Worm (Caenorhabditis elegans) whole organism, L3 larva: Measurements from ENCODE around the gene nlp-66.
A peak's percentile ranks its signal among the peaks of the same experiment; 100 is the strongest.

Experiments
- R02D3.7 ChIP-seq: fragments of 150-350 bp; optimal IDR thresholded peaks from 2 replicates; lab custom pipeline; 2014; ENCODE audit warnings: missing biosample characterization, missing genetic modification characterization
- ZK546.5 ChIP-seq: sonication (generic microtip); optimal IDR thresholded peaks from 2 replicates; lab custom pipeline; 2017; ENCODE audit warnings: missing biosample characterization, missing genetic modification characterization
- aly-2 ChIP-seq: fragments of 150-350 bp; optimal IDR thresholded peaks from 2 replicates; lab custom pipeline; 2014; ENCODE audit warnings: missing biosample characterization, missing genetic modification characterization
- ama-1 ChIP-seq: fragments of 150-350 bp; optimal IDR thresholded peaks from 2 replicates; lab custom pipeline; 2018
- ceh-16 ChIP-seq: sonication (generic microtip); optimal IDR thresholded peaks from 2 replicates; lab custom pipeline; 2017; ENCODE audit warnings: missing biosample characterization, missing genetic modification characterization
- ceh-28 ChIP-seq: fragments of 150-350 bp; optimal IDR thresholded peaks from 2 replicates; lab custom pipeline; 2014; ENCODE audit warnings: missing biosample characterization, missing genetic modification reagents, missing genetic modification characterization
- ceh-82 ChIP-seq: fragments of 150-350 bp; optimal IDR thresholded peaks from 2 replicates; lab custom pipeline; 2014; ENCODE audit warnings: missing biosample characterization, missing genetic modification characterization
- ceh-9 ChIP-seq: sonication (generic microtip); optimal IDR thresholded peaks from 2 replicates; lab custom pipeline; 2018; ENCODE audit warnings: missing biosample characterization, missing genetic modification characterization
- daf-12 ChIP-seq: fragments of 150-350 bp; optimal IDR thresholded peaks from 2 replicates; lab custom pipeline; 2014; ENCODE audit warnings: missing biosample characterization, missing genetic modification reagents, missing genetic modification characterization
- egl-27 ChIP-seq: sonication (generic microtip); optimal IDR thresholded peaks from 4 replicates; lab custom pipeline; 2017; ENCODE audit warnings: missing biosample characterization, missing genetic modification reagents, missing genetic modification characterization
- egl-5 ChIP-seq: fragments of 150-350 bp; optimal IDR thresholded peaks from 2 replicates; lab custom pipeline; 2017; ENCODE audit warnings: missing biosample characterization, missing genetic modification reagents, missing genetic modification characterization, inconsistent platforms
- elt-1 ChIP-seq: fragments of 150-350 bp; optimal IDR thresholded peaks from 2 replicates; lab custom pipeline; 2014; ENCODE audit warnings: missing biosample characterization, missing genetic modification characterization
- elt-2 ChIP-seq: sonication (generic microtip); optimal IDR thresholded peaks from 2 replicates; lab custom pipeline; 2016; ENCODE audit warnings: missing genetic modification reagents, mild to moderate bottlenecking, missing genetic modification characterization, missing compliant biosample characterization
- elt-3 ChIP-seq, 3 experiments: fragments of 150-350 bp in 1 of 3; sonication (generic microtip) in 2 of 3; optimal IDR thresholded peaks; 2 replicates in 2 of 3; 4 replicates in 1 of 3; lab custom pipeline; 2014 to 2017; ENCODE audit warnings: missing biosample characterization in 3 of 3, missing genetic modification characterization in 3 of 3
- eor-1 ChIP-seq, 2 experiments: fragments of 150-350 bp; optimal IDR thresholded peaks; 2 replicates each; lab custom pipeline; 2014 to 2018; ENCODE audit warnings: missing biosample characterization in 2 of 2, missing genetic modification characterization in 2 of 2
- fkh-10 ChIP-seq: sonication (generic microtip); optimal IDR thresholded peaks from 2 replicates; lab custom pipeline; 2017; ENCODE audit warnings: missing biosample characterization, missing genetic modification reagents, missing genetic modification characterization
- fkh-2 ChIP-seq: fragments of 150-350 bp; optimal IDR thresholded peaks from 2 replicates; lab custom pipeline; 2014; ENCODE audit warnings: missing biosample characterization, missing genetic modification reagents, missing genetic modification characterization
- fos-1 ChIP-seq: fragments of 150-350 bp; optimal IDR thresholded peaks from 2 replicates; lab custom pipeline; 2014; ENCODE audit warnings: missing biosample characterization, missing genetic modification characterization
- hmg-11 ChIP-seq: sonication (generic microtip); optimal IDR thresholded peaks from 2 replicates; lab custom pipeline; 2016; ENCODE audit warnings: missing genetic modification characterization, missing compliant biosample characterization
- jun-1 ChIP-seq: fragments of 150-350 bp; optimal IDR thresholded peaks from 2 replicates; lab custom pipeline; 2014; ENCODE audit warnings: missing biosample characterization, missing genetic modification reagents, missing genetic modification characterization
- lin-15B ChIP-seq: fragments of 150-350 bp; optimal IDR thresholded peaks from 2 replicates; lab custom pipeline; 2014; ENCODE audit warnings: missing biosample characterization, missing genetic modification characterization
- lin-39 ChIP-seq: fragments of 150-350 bp; optimal IDR thresholded peaks from 2 replicates; lab custom pipeline; 2018; ENCODE audit warnings: missing biosample characterization, missing genetic modification reagents, missing genetic modification characterization
- lsy-12 ChIP-seq: sonication (generic microtip); optimal IDR thresholded peaks from 2 replicates; lab custom pipeline; 2016; ENCODE audit warnings: mild to moderate bottlenecking, missing genetic modification characterization, missing compliant biosample characterization
- mdl-1 ChIP-seq: fragments of 150-350 bp; optimal IDR thresholded peaks from 2 replicates; lab custom pipeline; 2014; ENCODE audit warnings: missing biosample characterization, missing genetic modification characterization
- mml-1 ChIP-seq: fragments of 150-350 bp; sonication (generic microtip); optimal IDR thresholded peaks from 3 replicates; lab custom pipeline; 2014; ENCODE audit warnings: missing biosample characterization, missing genetic modification characterization
- nfya-1 ChIP-seq: sonication (generic microtip); optimal IDR thresholded peaks from 2 replicates; lab custom pipeline; 2017; ENCODE audit warnings: missing genetic modification characterization, mild to moderate bottlenecking, missing compliant biosample characterization, antibody characterized with exemption, moderate library complexity; ENCODE audit not compliant: insufficient read depth
- nhr-11 ChIP-seq: fragments of 150-350 bp; optimal IDR thresholded peaks from 2 replicates; lab custom pipeline; 2014; ENCODE audit warnings: missing biosample characterization, missing genetic modification characterization
- nhr-12 ChIP-seq: fragments of 150-350 bp; optimal IDR thresholded peaks from 2 replicates; lab custom pipeline; 2014; ENCODE audit warnings: missing biosample characterization, missing genetic modification characterization
- nhr-23 ChIP-seq: fragments of 150-350 bp; optimal IDR thresholded peaks from 2 replicates; lab custom pipeline; 2014; ENCODE audit warnings: missing biosample characterization, missing genetic modification reagents, missing genetic modification characterization
- nhr-237 ChIP-seq: fragments of 150-350 bp; optimal IDR thresholded peaks from 2 replicates; lab custom pipeline; 2014; ENCODE audit warnings: missing biosample characterization, missing genetic modification characterization
- nhr-25 ChIP-seq: sonication (generic microtip); optimal IDR thresholded peaks from 2 replicates; lab custom pipeline; 2017; ENCODE audit warnings: missing biosample characterization, missing genetic modification characterization
- nhr-28 ChIP-seq: fragments of 150-350 bp; optimal IDR thresholded peaks from 2 replicates; lab custom pipeline; 2014; ENCODE audit warnings: missing biosample characterization, missing genetic modification characterization
- nhr-43 ChIP-seq: sonication (generic microtip); optimal IDR thresholded peaks from 2 replicates; lab custom pipeline; 2016; ENCODE audit warnings: mild to moderate bottlenecking, missing genetic modification characterization, missing compliant biosample characterization; ENCODE audit not compliant: poor library complexity, severe bottlenecking
- nhr-67 ChIP-seq: fragments of 150-350 bp; optimal IDR thresholded peaks from 2 replicates; lab custom pipeline; 2014; ENCODE audit warnings: missing biosample characterization, missing genetic modification characterization
- nhr-76 ChIP-seq: fragments of 150-350 bp; sonication (generic microtip); optimal IDR thresholded peaks from 5 replicates; lab custom pipeline; 2014; ENCODE audit warnings: missing biosample characterization, missing genetic modification characterization
- nhr-77 ChIP-seq: fragments of 150-350 bp; optimal IDR thresholded peaks from 2 replicates; lab custom pipeline; 2014; ENCODE audit warnings: missing biosample characterization, missing genetic modification characterization
- pha-4 ChIP-seq: fragments of 150-350 bp; optimal IDR thresholded peaks from 2 replicates; lab custom pipeline; 2014; ENCODE audit warnings: missing biosample characterization, missing genetic modification reagents, missing genetic modification characterization
- pqm-1 ChIP-seq: fragments of 150-350 bp; optimal IDR thresholded peaks from 2 replicates; lab custom pipeline; 2017; ENCODE audit warnings: missing biosample characterization, missing genetic modification characterization, inconsistent platforms
- sea-2 ChIP-seq: fragments of 150-350 bp; sonication (generic microtip); optimal IDR thresholded peaks from 4 replicates; lab custom pipeline; 2014; ENCODE audit warnings: missing biosample characterization, missing genetic modification reagents, missing genetic modification characterization
- skn-1 ChIP-seq: fragments of 150-350 bp; optimal IDR thresholded peaks from 2 replicates; lab custom pipeline; 2014; ENCODE audit warnings: missing biosample characterization, missing genetic modification characterization
- snpc-4 ChIP-seq: fragments of 150-350 bp; optimal IDR thresholded peaks from 2 replicates; lab custom pipeline; 2014; ENCODE audit warnings: missing biosample characterization, missing genetic modification characterization
- tbx-2 ChIP-seq: sonication (generic microtip); optimal IDR thresholded peaks from 2 replicates; lab custom pipeline; 2016; ENCODE audit warnings: mild to moderate bottlenecking, missing genetic modification characterization, missing compliant biosample characterization
- unc-39 ChIP-seq: sonication (generic microtip); optimal IDR thresholded peaks from 4 replicates; lab custom pipeline; 2017; ENCODE audit warnings: missing biosample characterization, missing genetic modification characterization
- unc-62 ChIP-seq: fragments of 150-350 bp; sonication (generic microtip); optimal IDR thresholded peaks from 4 replicates; lab custom pipeline; 2014; ENCODE audit warnings: missing biosample characterization, missing genetic modification reagents, missing genetic modification characterization
- zag-1 ChIP-seq: fragments of 150-350 bp; optimal IDR thresholded peaks from 2 replicates; lab custom pipeline; 2014; ENCODE audit warnings: missing biosample characterization, missing genetic modification characterization
- ztf-11 ChIP-seq: fragments of 150-350 bp; optimal IDR thresholded peaks from 2 replicates; lab custom pipeline; 2014; ENCODE audit warnings: missing biosample characterization, missing genetic modification characterization
- ztf-4 ChIP-seq: fragments of 150-350 bp; optimal IDR thresholded peaks from 2 replicates; lab custom pipeline; 2014; ENCODE audit warnings: missing biosample characterization, missing genetic modification characterization

nlp-66 gene

ce11 chrX:11093985-11094593, 22.5 kb downstream of the nlp-66 start:
- TF ChIP-seq nhr-77 (peak; percentile 100), R02D3.7 (peak; percentile 97), pha-4 (tag; lab: Kevin White, UChicago) (peak; percentile 99), tbx-2 (peak; percentile 99), daf-12 (peak; percentile 100), elt-3 (tag; optimal IDR thresholded peaks at IDR 0.05; lab: Kevin White, UChicago) (peak; percentile 98 to 100 (median 100)), mdl-1 (tag; lab: Kevin White, UChicago) (peak; percentile 91), unc-39 (peak; percentile 75), nfya-1 (tag; lab: Kevin White, UChicago) (peak; percentile 98), eor-1 (tag; optimal IDR thresholded peaks at IDR 0.05; lab: Kevin White, UChicago) (peak in 1 of 2 experiments; percentile 87), nhr-11 (tag; lab: Kevin White, UChicago) (peak; percentile 99), skn-1 (peak; percentile 98), snpc-4 (peak; percentile 95), fos-1 (peak; percentile 98), zag-1 (tag; lab: Kevin White, UChicago) (peak; percentile 99), nhr-12 (peak; percentile 58), pqm-1 (tag; lab: Kevin White, UChicago) (peak; percentile 92), ztf-4 (peak; percentile 94), nhr-25 (peak; percentile 99), lsy-12 (peak; percentile 99), ceh-28 (peak; percentile 100), mml-1 (tag; lab: Kevin White, UChicago) (no peak), ama-1 (lab: Kevin White, UChicago) (no peak), lin-39 (peak; percentile 99), hmg-11 (tag; lab: Kevin White, UChicago) (peak; percentile 99), ceh-82 (peak; percentile 100), aly-2 (peak; percentile 99), egl-27 (tag; lab: Kevin White, UChicago) (peak; percentile 98), nhr-23 (tag; lab: Kevin White, UChicago) (peak; percentile 100), fkh-2 (tag; lab: Kevin White, UChicago) (peak; percentile 99), ZK546.5 (tag; lab: Kevin White, UChicago) (peak; percentile 77), lin-15B (tag; lab: Kevin White, UChicago) (peak; percentile 56), fkh-10 (GFP tag; lab: Kevin White, UChicago) (peak; percentile 98), elt-2 (tag; lab: Kevin White, UChicago) (peak; percentile 90), nhr-237 (tag; lab: Kevin White, UChicago) (peak; percentile 100), egl-5 (tag; lab: Kevin White, UChicago) (peak; percentile 100), nhr-67 (peak; percentile 77), elt-1 (tag; lab: Kevin White, UChicago) (peak; percentile 75), nhr-76 (tag; lab: Kevin White, UChicago) (peak; percentile 93), jun-1 (tag; lab: Kevin White, UChicago) (peak; percentile 100), unc-62 (peak; percentile 99), nhr-43 (tag; lab: Kevin White, UChicago) (peak; percentile 99), ceh-16 (tag; lab: Kevin White, UChicago) (peak; percentile 88), ztf-11 (tag; lab: Kevin White, UChicago) (peak; percentile 79), nhr-28 (tag; lab: Kevin White, UChicago) (peak; percentile 99), sea-2 (GFP tag; lab: Kevin White, UChicago) (peak; percentile 32), ceh-9 (tag; lab: Kevin White, UChicago) (peak; percentile 97)
